Fruit fly (Drosophila melanogaster): Measurements from ENCODE around the gene cv.

cv gene

dm6 chrX:5664222-5664621 lies 25.6 kb upstream of the cv start (continued):
- TF ChIP-seq ham (GFP tag; IDR thresholded peaks at IDR 0.05) (no peak), Bdp1 (GFP tag; optimal IDR thresholded peaks at IDR 0.05) (no peak), CoRest (tag; optimal IDR thresholded peaks at IDR 0.05) (no peak), BtbVII (GFP tag; optimal IDR thresholded peaks at IDR 0.05) (peak; percentile 67), dpn (GFP tag; optimal IDR thresholded peaks at IDR 0.05) (no peak), Pdp1 (GFP tag; optimal IDR thresholded peaks at IDR 0.05) (no peak), crc (GFP tag; optimal IDR thresholded peaks at IDR 0.05) (no peak), CG3838 (GFP tag; optimal IDR thresholded peaks at IDR 0.05) (no peak), ab (GFP tag; optimal IDR thresholded peaks at IDR 0.05) (no peak), hbn (GFP tag; IDR thresholded peaks at IDR 0.05; ENCODE audit: partially characterized antibody) (no peak), mirr (GFP tag; optimal IDR thresholded peaks at IDR 0.05) (peak; percentile 72), otp (GFP tag; IDR thresholded peaks at IDR 0.05) (0 out of 3 replicates have a peak, but pooled peaks have one; percentile 27), CG34422 (GFP tag; IDR thresholded peaks at IDR 0.05) (0 out of 3 replicates have a peak, but pooled peaks have one; percentile 11), CG10431 (GFP tag; optimal IDR thresholded peaks at IDR 0.05) (no peak), unpg (GFP tag; optimal IDR thresholded peaks at IDR 0.05) (no peak), CG12299 (tag; optimal IDR thresholded peaks at IDR 0.05) (no peak), CG7271 (tag; optimal IDR thresholded peaks at IDR 0.05) (no peak), dati (GFP tag; IDR thresholded peaks at IDR 0.05) (no peak), Antp (GFP tag; optimal IDR thresholded peaks at IDR 0.05) (no peak), Max (GFP tag; optimal IDR thresholded peaks at IDR 0.05) (no peak), CG8281 (tag; optimal IDR thresholded peaks at IDR 0.05) (no peak), CG9609 (GFP tag; optimal IDR thresholded peaks at IDR 0.05) (no peak), CG18011 (GFP tag; optimal IDR thresholded peaks at IDR 0.05) (no peak), Hand (GFP tag; optimal IDR thresholded peaks at IDR 0.05) (peak; percentile 70), CG14050 (GFP tag; IDR thresholded peaks at IDR 0.05) (no peak), ERR (GFP tag; optimal IDR thresholded peaks at IDR 0.05) (no peak), CG13894 (tag; optimal IDR thresholded peaks at IDR 0.05) (peak; percentile 42), exex (tag; optimal IDR thresholded peaks at IDR 0.05) (no peak), sqz (GFP tag; optimal IDR thresholded peaks at IDR 0.05) (no peak), ssp (GFP tag; IDR thresholded peaks at IDR 0.05) (no peak), z (GFP tag; IDR thresholded peaks at IDR 0.05) (no peak), Oaz (GFP tag; IDR thresholded peaks at IDR 0.05) (no peak), hb (GFP tag; IDR thresholded peaks at IDR 0.05; ENCODE audit: partially characterized antibody) (no peak), Lim3 (GFP tag; IDR thresholded peaks at IDR 0.05) (no peak), CG14965 (GFP tag; optimal IDR thresholded peaks at IDR 0.05; ENCODE audit: borderline replicate concordance) (no peak), CG11723 (GFP tag; optimal IDR thresholded peaks at IDR 0.05) (no peak), CG31224 (GFP tag; IDR thresholded peaks at IDR 0.05) (no peak), zfh2 (GFP tag; optimal IDR thresholded peaks at IDR 0.05) (no peak), slou (GFP tag; optimal IDR thresholded peaks at IDR 0.05) (no peak), CG33557 (GFP tag; optimal IDR thresholded peaks at IDR 0.05) (no peak), jigr1 (GFP tag; IDR thresholded peaks at IDR 0.05) (no peak), aop (GFP tag; IDR thresholded peaks at IDR 0.05) (no peak), CG1602 (GFP tag; optimal IDR thresholded peaks at IDR 0.05) (no peak), prd (optimal IDR thresholded peaks at IDR 0.05) (no peak), prd (GFP tag; IDR thresholded peaks at IDR 0.05) (no peak), CG11085 (GFP tag; IDR thresholded peaks at IDR 0.05) (no peak), HHEX (GFP tag; optimal IDR thresholded peaks at IDR 0.05) (peak; percentile 51), CG7357 (GFP tag; IDR thresholded peaks at IDR 0.05) (no peak), tll (GFP tag; optimal IDR thresholded peaks at IDR 0.05) (no peak), CG42726 (GFP tag; IDR thresholded peaks at IDR 0.05; ENCODE audit: partially characterized antibody) (no peak), CG12769 (tag; optimal IDR thresholded peaks at IDR 0.05) (no peak), CG10543 (GFP tag; optimal IDR thresholded peaks at IDR 0.05) (peak; percentile 67)
